Fruit fly (Drosophila melanogaster) S2 (cell line): Measurements from ENCODE around the gene CG6051.

Experiments used
- CG8478 ChIP-seq: fragments of >200 bp; optimal IDR thresholded peaks from 2 replicates; lab custom pipeline; 2018
- CTCF ChIP-seq, 2 experiments: fragments of >200 bp; optimal IDR thresholded peaks; 2 replicates each; lab custom pipeline; 2018

dm6 chr3R:27075694-27076093 lies 75.2 kb downstream of the CG6051 start, which contains the start of gene CG14257:
- TF ChIP-seq CG8478 (lab: Kevin White, UChicago) = no peak
- no peak for TF ChIP-seq CTCF (optimal IDR thresholded peaks at IDR 0.05; lab: Kevin White, UChicago)
